Worm (Caenorhabditis elegans): ENCODE data around the gene Y38H6C.9.

DNA sequence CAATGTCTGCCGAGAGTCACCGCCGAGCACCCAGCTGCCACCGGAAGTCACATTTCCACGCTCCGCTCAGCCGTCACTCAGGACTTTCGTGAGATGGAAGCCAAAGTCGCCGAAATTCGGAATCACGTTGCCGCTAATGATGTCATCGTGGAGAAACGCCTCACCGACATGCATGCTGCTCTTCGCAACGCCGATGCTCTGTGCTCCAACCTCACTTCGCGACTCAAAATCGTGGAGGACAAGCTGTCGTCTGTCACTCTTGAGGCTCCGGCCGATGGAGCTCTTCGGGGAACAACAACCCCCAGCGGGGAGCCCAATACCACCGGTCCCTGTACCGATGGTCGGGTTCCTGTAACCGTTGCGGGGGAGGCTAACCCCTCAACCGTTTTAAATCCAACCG is 15.5 kb downstream of the Y38H6C.9 start:
- TF ChIP-seq R02D3.7 (tag; optimal IDR thresholded peaks at IDR 0.05) (no peak), nhr-11 (tag; optimal IDR thresholded peaks at IDR 0.05) (no peak), ztf-11 (tag; optimal IDR thresholded peaks at IDR 0.05) (no peak), nhr-237 (tag; optimal IDR thresholded peaks at IDR 0.05) (no peak), fkh-2 (tag; optimal IDR thresholded peaks at IDR 0.05) (no peak), nfya-1 (tag; optimal IDR thresholded peaks at IDR 0.05; ENCODE audit: insufficient read depth) (no peak), nhr-77 (tag; optimal IDR thresholded peaks at IDR 0.05) (no peak), mml-1 (tag; optimal IDR thresholded peaks at IDR 0.05) (no peak), egl-27 (tag; optimal IDR thresholded peaks at IDR 0.05) (no peak), nhr-23 (tag; optimal IDR thresholded peaks at IDR 0.05) (no peak), zag-1 (tag; optimal IDR thresholded peaks at IDR 0.05) (no peak)
